Worm (Caenorhabditis elegans) whole organism, mixed stage, embryonic: ENCODE results near the gene Y94H6A.3.
A peak's percentile ranks its signal among the peaks of the same experiment; 100 is the strongest.

ENCODE experiments used
- M03D4.4 ChIP-seq: sonication (generic microtip); optimal IDR thresholded peaks from 2 replicates; lab custom pipeline; 2017; ENCODE audit warnings: mild to moderate bottlenecking, missing genetic modification characterization, missing compliant biosample characterization
- bed-3 ChIP-seq: fragments of 200-800 bp; sonication (Bioruptor generic); optimal IDR thresholded peaks from 3 replicates; lab custom pipeline; 2018; ENCODE audit warnings: mild to moderate bottlenecking, missing genetic modification characterization, moderate library complexity, missing compliant biosample characterization
- blmp-1 ChIP-seq: fragments of 150-350 bp; optimal IDR thresholded peaks from 2 replicates; lab custom pipeline; 2014; ENCODE audit warnings: missing biosample characterization, missing genetic modification characterization
- ceh-39 ChIP-seq: fragments of 150-350 bp; optimal IDR thresholded peaks from 2 replicates; lab custom pipeline; 2014; ENCODE audit warnings: missing biosample characterization, missing genetic modification characterization
- ceh-43 ChIP-seq: fragments of 200-800 bp; sonication (Bioruptor generic); optimal IDR thresholded peaks from 2 replicates; lab custom pipeline; 2018; ENCODE audit warnings: mild to moderate bottlenecking, missing genetic modification characterization, moderate library complexity, missing compliant biosample characterization
- ceh-83 ChIP-seq: fragments of 200-800 bp; sonication (Bioruptor generic); optimal IDR thresholded peaks from 2 replicates; lab custom pipeline; 2018; ENCODE audit warnings: mild to moderate bottlenecking, missing genetic modification characterization, missing compliant biosample characterization
- ces-1 ChIP-seq: fragments of 150-350 bp; optimal IDR thresholded peaks from 2 replicates; lab custom pipeline; 2014; ENCODE audit warnings: missing biosample characterization, missing genetic modification reagents, missing genetic modification characterization
- cnd-1 ChIP-seq: fragments of 200-800 bp; sonication (Bioruptor generic); optimal IDR thresholded peaks from 2 replicates; lab custom pipeline; 2018; ENCODE audit warnings: mild to moderate bottlenecking, missing genetic modification characterization, missing compliant biosample characterization
- drap-1 ChIP-seq: fragments of 200-800 bp; sonication (Bioruptor generic); optimal IDR thresholded peaks from 3 replicates; lab custom pipeline; 2018; ENCODE audit warnings: mild to moderate bottlenecking, missing genetic modification characterization, missing compliant biosample characterization
- elt-1 ChIP-seq: sonication (generic microtip); optimal IDR thresholded peaks from 2 replicates; lab custom pipeline; 2017; ENCODE audit warnings: missing genetic modification characterization, mild to moderate bottlenecking, missing compliant biosample characterization, antibody characterized with exemption, moderate library complexity, borderline replicate concordance; ENCODE audit not compliant: insufficient read depth
- elt-3 ChIP-seq: fragments of 150-350 bp; optimal IDR thresholded peaks from 2 replicates; lab custom pipeline; 2014; ENCODE audit warnings: missing biosample characterization, missing genetic modification characterization
- flh-1 ChIP-seq: fragments of 200-800 bp; sonication (Bioruptor generic); optimal IDR thresholded peaks from 2 replicates; lab custom pipeline; 2018; ENCODE audit warnings: mild to moderate bottlenecking, missing genetic modification characterization, moderate library complexity, missing compliant biosample characterization
- ham-2 ChIP-seq: fragments of 200-800 bp; sonication (Bioruptor generic); optimal IDR thresholded peaks from 2 replicates; lab custom pipeline; 2018; ENCODE audit warnings: mild to moderate bottlenecking, missing genetic modification characterization, missing compliant biosample characterization
- hlh-1 ChIP-seq: fragments of 150-350 bp; optimal IDR thresholded peaks from 2 replicates; lab custom pipeline; 2014; ENCODE audit warnings: missing biosample characterization, missing genetic modification reagents, missing genetic modification characterization
- lin-13 ChIP-seq: fragments of 150-350 bp; optimal IDR thresholded peaks from 2 replicates; lab custom pipeline; 2014; ENCODE audit warnings: missing biosample characterization, missing genetic modification characterization
- lin-32 ChIP-seq: fragments of 200-800 bp; sonication (Bioruptor generic); optimal IDR thresholded peaks from 2 replicates; lab custom pipeline; 2018; ENCODE audit warnings: mild to moderate bottlenecking, missing genetic modification characterization, missing compliant biosample characterization
- lsy-2 ChIP-seq: fragments of 150-350 bp; optimal IDR thresholded peaks from 2 replicates; lab custom pipeline; 2014; ENCODE audit warnings: missing biosample characterization, missing genetic modification characterization
- mab-5 ChIP-seq: fragments of 150-350 bp; optimal IDR thresholded peaks from 2 replicates; lab custom pipeline; 2014; ENCODE audit warnings: missing biosample characterization, missing genetic modification characterization
- mep-1 ChIP-seq: fragments of 150-350 bp; optimal IDR thresholded peaks from 2 replicates; lab custom pipeline; 2017; ENCODE audit warnings: missing biosample characterization, missing genetic modification reagents, missing genetic modification characterization, inconsistent platforms
- mls-2 ChIP-seq: sonication (generic microtip); optimal IDR thresholded peaks from 2 replicates; lab custom pipeline; 2016; ENCODE audit warnings: mild to moderate bottlenecking, missing genetic modification characterization, moderate library complexity, missing compliant biosample characterization
- nhr-12 ChIP-seq: fragments of 150-350 bp; optimal IDR thresholded peaks from 2 replicates; lab custom pipeline; 2014; ENCODE audit warnings: missing biosample characterization, missing genetic modification characterization
- nhr-2 ChIP-seq: fragments of 150-350 bp; optimal IDR thresholded peaks from 2 replicates; lab custom pipeline; 2014; ENCODE audit warnings: missing biosample characterization, missing genetic modification characterization
- nhr-237 ChIP-seq: fragments of 150-350 bp; optimal IDR thresholded peaks from 2 replicates; lab custom pipeline; 2014; ENCODE audit warnings: missing biosample characterization, missing genetic modification characterization
- nhr-28 ChIP-seq: fragments of 150-350 bp; optimal IDR thresholded peaks from 2 replicates; lab custom pipeline; 2014; ENCODE audit warnings: missing biosample characterization, missing genetic modification characterization
- nhr-76 ChIP-seq: sonication (generic microtip); optimal IDR thresholded peaks from 2 replicates; lab custom pipeline; 2017; ENCODE audit warnings: missing biosample characterization, missing genetic modification characterization
- pha-4 ChIP-seq: fragments of 150-350 bp; optimal IDR thresholded peaks from 2 replicates; lab custom pipeline; 2018; ENCODE audit warnings: missing biosample characterization, missing genetic modification reagents, missing genetic modification characterization
- sem-2 ChIP-seq: fragments of 200-800 bp; sonication (Bioruptor generic); optimal IDR thresholded peaks from 2 replicates; lab custom pipeline; 2018; ENCODE audit warnings: mild to moderate bottlenecking, missing genetic modification characterization, missing compliant biosample characterization
- snpc-4 ChIP-seq: fragments of 150-350 bp; optimal IDR thresholded peaks from 2 replicates; lab custom pipeline; 2014; ENCODE audit warnings: missing biosample characterization, missing genetic modification characterization
- sptf-1 ChIP-seq: sonication (generic microtip); optimal IDR thresholded peaks from 2 replicates; lab custom pipeline; 2017; ENCODE audit warnings: mild to moderate bottlenecking, missing genetic modification characterization, moderate library complexity, missing compliant biosample characterization
- tbx-8 ChIP-seq: fragments of 200-800 bp; sonication (Bioruptor generic); optimal IDR thresholded peaks from 2 replicates; lab custom pipeline; 2018; ENCODE audit warnings: mild to moderate bottlenecking, missing genetic modification characterization, moderate library complexity, missing compliant biosample characterization
- unc-120 ChIP-seq: sonication (generic microtip); optimal IDR thresholded peaks from 2 replicates; lab custom pipeline; 2017; ENCODE audit warnings: missing genetic modification characterization, missing compliant biosample characterization; ENCODE audit not compliant: poor library complexity, severe bottlenecking
- unc-39 ChIP-seq: fragments of 150-350 bp; optimal IDR thresholded peaks from 2 replicates; lab custom pipeline; 2014; ENCODE audit warnings: missing biosample characterization, missing genetic modification characterization
- unc-62 ChIP-seq: fragments of 150-350 bp; optimal IDR thresholded peaks from 2 replicates; lab custom pipeline; 2014; ENCODE audit warnings: missing biosample characterization, missing genetic modification reagents, missing genetic modification characterization
- zip-8 ChIP-seq: fragments of 150-350 bp; optimal IDR thresholded peaks from 2 replicates; lab custom pipeline; 2014; ENCODE audit warnings: missing biosample characterization, missing genetic modification characterization
- ztf-11 ChIP-seq: fragments of 150-350 bp; optimal IDR thresholded peaks from 2 replicates; lab custom pipeline; 2014; ENCODE audit warnings: missing biosample characterization, missing genetic modification characterization

The Y94H6A.3 gene

DNA sequence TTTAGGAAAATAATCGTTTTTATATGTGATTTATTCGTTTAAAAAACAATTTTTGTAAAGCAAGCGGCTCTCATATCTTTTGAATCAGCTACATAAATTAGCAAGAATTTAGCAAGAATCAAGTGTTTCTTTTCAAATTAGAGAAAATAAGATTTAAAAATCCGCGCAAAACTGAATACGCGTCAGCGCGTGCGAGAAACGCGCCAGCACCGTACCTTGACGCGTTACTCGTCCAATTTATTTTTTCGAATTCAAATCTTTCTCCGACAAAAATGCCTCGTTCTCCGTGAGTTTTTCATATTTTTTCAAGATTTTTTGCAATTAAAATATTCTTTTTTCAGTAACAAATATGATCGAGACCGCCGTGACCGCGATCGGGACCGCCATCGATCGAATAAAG, at the start of gene Y94H6A.3:
TSS of gene Y94H6A.3 (plus strand) at position 232 of the 400 bp plus-strand sequence.
- TF ChIP-seq lin-32 (no peak), unc-39 (tag; lab: Kevin White, UChicago) (no peak), mab-5 (tag; lab: Kevin White, UChicago) (no peak), elt-3 (tag; lab: Kevin White, UChicago) (no peak), ceh-43 (no peak), ceh-83 (no peak), mls-2 (tag; lab: Kevin White, UChicago) (no peak), lsy-2 (peak; percentile 83), ceh-39 (tag; lab: Kevin White, UChicago) (peak; percentile 4), cnd-1 (peak; percentile 37), nhr-2 (tag; lab: Kevin White, UChicago) (peak; percentile 12), elt-1 (no peak), ces-1 (GFP tag; lab: Kevin White, UChicago) (peak; percentile 78), unc-62 (GFP tag; lab: Kevin White, UChicago) (peak; percentile 4), ham-2 (no peak), nhr-12 (no peak), mep-1 (tag; lab: Kevin White, UChicago) (peak; percentile 92), nhr-237 (peak; percentile 73), flh-1 (GFP tag; lab: Kevin White, UChicago) (no peak), blmp-1 (tag; lab: Kevin White, UChicago) (no peak), nhr-28 (tag; lab: Kevin White, UChicago) (no peak), M03D4.4 (tag; lab: Kevin White, UChicago) (no peak), sptf-1 (tag; lab: Kevin White, UChicago) (peak; percentile 9), sem-2 (GFP tag; lab: Kevin White, UChicago) (no peak), tbx-8 (GFP tag; lab: Kevin White, UChicago) (no peak), snpc-4 (tag; lab: Kevin White, UChicago) (no peak), ztf-11 (tag; lab: Kevin White, UChicago) (no peak), zip-8 (tag; lab: Kevin White, UChicago) (no peak), hlh-1 (tag; lab: Kevin White, UChicago) (peak; percentile 43), pha-4 (tag; lab: Kevin White, UChicago) (peak; percentile 88), unc-120 (no peak), bed-3 (GFP tag; lab: Kevin White, UChicago) (no peak), drap-1 (GFP tag; lab: Kevin White, UChicago) (no peak), lin-13 (tag; lab: Kevin White, UChicago) (peak; percentile 96), nhr-76 (tag; lab: Kevin White, UChicago) (no peak)

DNA sequence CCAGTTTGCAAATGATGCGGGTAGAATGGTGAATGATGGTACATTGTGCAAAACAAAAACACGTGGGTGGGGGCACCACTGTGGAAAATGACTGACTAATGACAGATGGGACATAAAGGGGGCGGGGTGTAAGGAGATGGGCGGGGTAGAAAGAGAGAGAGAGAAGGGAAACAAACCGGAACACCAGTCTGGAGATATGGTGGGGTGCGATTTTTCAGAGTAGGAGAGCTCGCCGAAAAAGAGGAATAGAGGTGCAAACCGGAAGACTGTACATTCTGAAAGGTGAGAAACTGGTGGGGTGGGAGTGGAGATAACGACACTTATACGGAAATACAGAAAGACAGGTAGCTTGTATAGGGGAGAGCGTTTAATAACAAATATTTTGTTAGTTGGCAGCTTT, 48.1 kb upstream of the Y94H6A.3 start, which contains the start of gene ngn-1:
TSS of gene ngn-1 (minus strand) at position 101 of the 400 bp plus-strand sequence.
- TF ChIP-seq ceh-39 (tag; lab: Kevin White, UChicago) (no peak), nhr-12 (no peak), sem-2 (GFP tag; lab: Kevin White, UChicago) (no peak), ham-2 (no peak), lsy-2 (no peak), zip-8 (tag; lab: Kevin White, UChicago) (no peak), mep-1 (tag; lab: Kevin White, UChicago) (no peak), nhr-2 (tag; lab: Kevin White, UChicago) (no peak), drap-1 (GFP tag; lab: Kevin White, UChicago) (no peak), nhr-28 (tag; lab: Kevin White, UChicago) (no peak), lin-13 (tag; lab: Kevin White, UChicago) (no peak), lin-32 (no peak), mab-5 (tag; lab: Kevin White, UChicago) (no peak), unc-39 (tag; lab: Kevin White, UChicago) (no peak), hlh-1 (tag; lab: Kevin White, UChicago) (no peak), ces-1 (GFP tag; lab: Kevin White, UChicago) (no peak)

DNA sequence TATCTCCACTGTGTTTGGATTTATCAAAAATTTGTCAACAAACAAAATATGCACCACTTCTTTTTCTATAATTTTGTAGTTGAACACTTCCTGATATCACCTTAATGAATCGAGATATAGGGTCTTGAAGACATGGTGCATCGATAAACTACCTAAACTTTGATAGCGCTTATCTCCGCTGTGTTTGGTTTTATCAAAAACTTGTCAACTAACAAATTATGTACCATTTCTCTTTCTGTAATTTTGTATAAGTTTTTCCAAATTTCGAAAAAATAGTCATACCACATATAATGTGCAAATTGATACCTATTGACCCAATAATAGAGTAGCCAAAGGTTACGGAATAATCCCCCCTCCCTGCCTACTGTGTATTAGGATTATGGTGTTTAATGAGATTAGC, 46.2 kb upstream of the Y94H6A.3 start:
- TF ChIP-seq nhr-2 (tag; lab: Kevin White, UChicago) (peak; percentile 30), bed-3 (GFP tag; lab: Kevin White, UChicago) (no peak)
- TF ChIP-seq, all 35 proteins: peak for 1

DNA sequence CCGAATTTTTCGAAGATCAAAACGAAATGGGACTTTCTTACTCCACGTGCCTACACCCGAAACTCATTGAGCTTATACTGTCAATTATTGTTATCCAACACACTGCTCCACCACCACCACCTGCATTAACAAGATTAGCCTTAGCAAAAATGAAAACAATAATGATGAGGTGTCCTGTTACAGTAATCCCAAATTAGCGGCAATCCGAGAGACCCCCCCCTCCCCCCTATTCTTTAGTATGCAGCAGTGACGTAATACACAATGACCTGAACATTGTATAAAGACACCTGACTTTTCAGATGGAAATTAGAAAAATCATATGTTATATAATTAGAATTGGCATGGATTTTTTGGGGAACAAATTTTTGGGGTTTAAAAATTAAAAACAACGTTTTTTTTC, 41.3 kb upstream of the Y94H6A.3 start:
- TF ChIP-seq zip-8 (tag; lab: Kevin White, UChicago) (peak; percentile 34), lsy-2 (peak; percentile 60), cnd-1 (no peak), nhr-28 (tag; lab: Kevin White, UChicago) (no peak), nhr-2 (tag; lab: Kevin White, UChicago) (peak; percentile 53), nhr-237 (no peak)
